Worm (Caenorhabditis elegans): ENCODE measurements around the gene sym-2.

DNA sequence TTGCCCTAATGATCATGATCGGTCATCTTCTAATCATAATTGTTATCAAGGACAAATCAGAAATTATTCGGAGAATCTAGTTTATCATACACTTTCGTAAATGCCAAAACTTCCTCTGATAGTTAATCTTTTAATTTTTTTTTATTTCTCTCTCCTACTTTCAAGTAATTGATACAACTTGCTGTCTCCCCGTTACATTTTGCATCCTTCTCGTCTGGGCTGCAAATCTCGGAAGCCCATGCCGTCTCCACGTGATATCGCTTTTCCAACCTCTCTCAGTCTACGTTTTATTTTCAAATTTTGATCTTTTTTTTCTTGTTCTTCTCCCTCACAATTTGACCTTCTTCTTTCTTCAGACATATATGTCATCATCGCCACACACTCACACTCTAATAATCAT, 27.3 kb downstream of the sym-2 start, which contains the start of gene rhy-1:
- TF ChIP-seq K12H6.12 (tag; optimal IDR thresholded peaks at IDR 0.05) (no peak), ceh-58 (GFP tag; IDR thresholded peaks at IDR 0.05) (no peak), mcd-1 (GFP tag; IDR thresholded peaks at IDR 0.05) (no peak), F57C9.4 (tag; optimal IDR thresholded peaks at IDR 0.05) (no peak), sea-2 (GFP tag; IDR thresholded peaks at IDR 0.05) (no peak), ekl-4 (GFP tag; IDR thresholded peaks at IDR 0.05) (no peak), nhr-179 (tag; optimal IDR thresholded peaks at IDR 0.05) (no peak), pha-4 (tag; optimal IDR thresholded peaks at IDR 0.05) (no peak), Y67H2A.10 (GFP tag; conservative IDR thresholded peaks at IDR 0.05) (no peak), efl-1 (GFP tag; optimal IDR thresholded peaks at IDR 0.05) (no peak), him-1 (tag; optimal IDR thresholded peaks at IDR 0.05) (no peak), nfyb-1 (GFP tag; IDR thresholded peaks at IDR 0.05) (no peak), tbx-9 (tag; optimal IDR thresholded peaks at IDR 0.05; ENCODE audit: borderline replicate concordance) (no peak)
